Fruit fly (Drosophila melanogaster) whole organism, prepupa: Measurements from ENCODE around the gene Nepl19.

ENCODE experiments used
- CG10669 ChIP-seq: fragments of 200-800 bp; sonication (Bioruptor generic); optimal IDR thresholded peaks from 3 replicates; lab custom pipeline; 2018; ENCODE audit warnings: missing biosample characterization, mild to moderate bottlenecking, missing genetic modification characterization, moderate library complexity
- CG3032 ChIP-seq: fragments of 200-800 bp; optimal IDR thresholded peaks from 2 replicates; lab custom pipeline; 2019; ENCODE audit warnings: missing biosample characterization, mild to moderate bottlenecking, missing genetic modification characterization, moderate library complexity
- CG31627 ChIP-seq: fragments of 200-800 bp; sonication (Bioruptor generic); optimal IDR thresholded peaks from 3 replicates; lab custom pipeline; 2016; ENCODE audit warnings: missing biosample characterization, missing genetic modification characterization
- CG4318 ChIP-seq: fragments of 200-800 bp; sonication (Bioruptor generic); optimal IDR thresholded peaks from 3 replicates; lab custom pipeline; 2017; ENCODE audit warnings: missing biosample characterization, mild to moderate bottlenecking, missing genetic modification characterization
- salr ChIP-seq, 2 experiments: fragments of 200-800 bp; sonication (Bioruptor generic); optimal IDR thresholded peaks; 3 replicates each; lab custom pipeline; 2016 to 2018; ENCODE audit warnings: missing biosample characterization in 2 of 2, missing genetic modification characterization in 2 of 2, mild to moderate bottlenecking in 1 of 2

DNA sequence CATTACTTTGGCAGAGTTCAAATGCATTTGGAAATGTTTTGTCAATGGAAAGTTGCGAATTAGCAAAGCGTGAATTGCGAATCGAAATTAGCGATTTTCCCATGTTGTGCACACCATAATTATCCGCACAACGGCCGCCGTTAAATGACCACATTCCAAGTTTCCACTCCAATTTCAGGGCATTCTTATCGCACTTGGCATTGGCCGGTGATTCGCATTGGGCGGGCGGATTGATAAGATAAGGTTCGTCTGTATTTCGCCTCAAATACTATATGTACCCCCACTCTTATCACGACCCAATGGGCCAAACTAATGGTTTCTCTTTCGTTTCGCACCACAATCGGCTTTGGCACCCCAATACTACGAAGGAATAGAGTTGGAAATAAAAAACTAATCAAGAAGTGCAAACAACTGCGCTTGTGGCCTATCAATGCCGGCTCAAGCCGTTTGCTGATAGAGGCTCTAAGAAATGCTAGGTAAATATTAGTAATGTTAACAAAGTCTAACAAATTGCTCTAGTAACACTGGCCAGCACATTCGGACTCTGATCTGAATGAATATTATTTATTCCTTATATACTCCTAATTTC is 50.5 kb downstream of the Nepl19 start:
- TF ChIP-seq CG3032 (tag; lab: Kevin White, UChicago) (no peak), salr (GFP tag; optimal IDR thresholded peaks at IDR 0.05; lab: Kevin White, UChicago) (no peak), CG10669 (GFP tag; lab: Kevin White, UChicago) (no peak), CG31627 (GFP tag; lab: Kevin White, UChicago) (no peak), CG4318 (GFP tag; lab: Kevin White, UChicago) (no peak)
